Worm (Caenorhabditis elegans): Measurements from ENCODE around the gene jmjd-1.2.

DNA sequence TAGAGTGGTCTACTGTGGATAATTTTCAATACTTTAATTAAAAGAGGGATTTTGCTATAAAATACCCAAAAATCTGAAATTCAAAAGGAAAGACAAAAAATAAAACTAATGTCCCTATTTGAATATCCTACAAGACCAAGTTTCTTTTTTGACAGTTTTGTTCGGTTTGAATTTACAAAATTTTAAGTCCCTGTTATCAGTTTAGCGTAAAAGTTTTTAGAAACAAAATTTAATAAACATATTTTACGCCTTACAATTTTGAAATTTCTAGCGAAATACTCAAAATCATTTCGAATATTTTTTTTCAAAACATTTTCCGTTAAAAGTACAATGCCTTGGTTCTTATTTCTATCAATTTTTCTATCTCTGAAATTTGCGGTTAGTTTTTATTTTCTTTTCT, 31.7 kb downstream of the jmjd-1.2 start, which contains the start of gene spe-51:
- TF ChIP-seq unc-62 (GFP tag; optimal IDR thresholded peaks at IDR 0.05) (no peak), mdl-1 (tag; optimal IDR thresholded peaks at IDR 0.05) (no peak), jun-1 (tag; optimal IDR thresholded peaks at IDR 0.05) (no peak), aly-2 (tag; optimal IDR thresholded peaks at IDR 0.05) (no peak), lsy-12 (tag; optimal IDR thresholded peaks at IDR 0.05) (no peak), pha-4 (tag; optimal IDR thresholded peaks at IDR 0.05) (no peak), ama-1 (optimal IDR thresholded peaks at IDR 0.05) (no peak), R02D3.7 (tag; optimal IDR thresholded peaks at IDR 0.05) (no peak), ztf-4 (tag; optimal IDR thresholded peaks at IDR 0.05) (no peak)
